Worm (Caenorhabditis elegans) whole organism, L1 larva: Measurements from ENCODE around the gene C13F10.5.

Source experiments
- C04F5.9 ChIP-seq: sonication (generic microtip); optimal IDR thresholded peaks from 2 replicates; lab custom pipeline; 2016; ENCODE audit warnings: missing genetic modification characterization, missing compliant biosample characterization
- C16A3.4 ChIP-seq: fragments of 150-350 bp; optimal IDR thresholded peaks from 2 replicates; lab custom pipeline; 2014; ENCODE audit warnings: missing biosample characterization, missing genetic modification characterization
- F16B12.6 ChIP-seq: fragments of 150-350 bp; optimal IDR thresholded peaks from 2 replicates; lab custom pipeline; 2014; ENCODE audit warnings: missing biosample characterization, missing genetic modification characterization
- blmp-1 ChIP-seq: fragments of 150-350 bp; optimal IDR thresholded peaks from 2 replicates; lab custom pipeline; 2014; ENCODE audit warnings: missing biosample characterization, missing genetic modification characterization
- ceh-8 ChIP-seq: fragments of 200-800 bp; sonication (Bioruptor generic); optimal IDR thresholded peaks from 2 replicates; lab custom pipeline; 2018; ENCODE audit warnings: mild to moderate bottlenecking, missing genetic modification characterization, moderate library complexity, missing compliant biosample characterization
- ceh-82 ChIP-seq, 3 experiments: fragments of 150-350 bp in 1 of 3; sonication (generic microtip) in 2 of 3; optimal IDR thresholded peaks; 2 replicates each; lab custom pipeline; 2014 to 2017; ENCODE audit warnings: missing biosample characterization in 3 of 3, missing genetic modification characterization in 3 of 3
- ceh-88 ChIP-seq: fragments of 200-800 bp; sonication (Bioruptor generic); IDR thresholded peaks from 2 replicates; pipeline ENCODE4 v1.3.6; 2022; ENCODE audit warnings: missing genetic modification characterization, missing compliant biosample characterization
- ceh-90 ChIP-seq: sonication (generic microtip); optimal IDR thresholded peaks from 2 replicates; lab custom pipeline; 2016; ENCODE audit warnings: missing genetic modification characterization, missing compliant biosample characterization
- egl-27 ChIP-seq, 2 experiments: fragments of 150-350 bp in 1 of 2; sonication (generic microtip); optimal IDR thresholded peaks; 3 replicates each; lab custom pipeline; 2017 to 2018; ENCODE audit warnings: missing biosample characterization in 2 of 2, missing genetic modification characterization in 2 of 2, missing genetic modification reagents in 2 of 2
- elt-2 ChIP-seq: sonication (generic microtip); optimal IDR thresholded peaks from 2 replicates; lab custom pipeline; 2016; ENCODE audit warnings: missing genetic modification characterization, mild to moderate bottlenecking, inconsistent platforms, missing compliant biosample characterization, missing genetic modification reagents
- elt-3 ChIP-seq, 6 experiments: fragments of 150-350 bp in 1 of 6; sonication (generic microtip); optimal IDR thresholded peaks; 2 replicates each; lab custom pipeline; 2017 to 2018; ENCODE audit warnings: missing biosample characterization in 6 of 6, missing genetic modification characterization in 6 of 6, inconsistent platforms in 1 of 6
- ets-5 ChIP-seq: fragments of 200-800 bp; sonication (Bioruptor generic); IDR thresholded peaks from 2 replicates; pipeline ENCODE4 v1.3.6; 2022; ENCODE audit warnings: missing genetic modification characterization, missing compliant biosample characterization
- fkh-4 ChIP-seq: sonication (generic microtip); optimal IDR thresholded peaks from 2 replicates; lab custom pipeline; 2016; ENCODE audit warnings: missing compliant biosample characterization, missing genetic modification characterization, borderline replicate concordance
- fkh-8 ChIP-seq: sonication (generic microtip); optimal IDR thresholded peaks from 2 replicates; lab custom pipeline; 2016; ENCODE audit warnings: mild to moderate bottlenecking, missing genetic modification characterization, missing compliant biosample characterization
- grh-1 ChIP-seq: fragments of 200-800 bp; sonication (Bioruptor generic); IDR thresholded peaks from 2 replicates; pipeline ENCODE4 v1.3.6; 2022; ENCODE audit warnings: missing genetic modification reagents, missing genetic modification characterization, missing compliant biosample characterization
- hlh-17 ChIP-seq: fragments of 200-800 bp; sonication (Bioruptor generic); optimal IDR thresholded peaks from 2 replicates; lab custom pipeline; 2018; ENCODE audit warnings: missing genetic modification characterization, mild to moderate bottlenecking, missing compliant biosample characterization, moderate library complexity, borderline replicate concordance
- hlh-4 ChIP-seq: sonication (generic microtip); optimal IDR thresholded peaks from 2 replicates; lab custom pipeline; 2016; ENCODE audit warnings: mild to moderate bottlenecking, missing genetic modification characterization, missing compliant biosample characterization
- irx-1 ChIP-seq: sonication (generic microtip); optimal IDR thresholded peaks from 2 replicates; lab custom pipeline; 2016; ENCODE audit warnings: missing genetic modification characterization, missing compliant biosample characterization
- jun-1 ChIP-seq: fragments of 150-350 bp; optimal IDR thresholded peaks from 2 replicates; lab custom pipeline; 2014; ENCODE audit warnings: missing biosample characterization, missing genetic modification reagents, missing genetic modification characterization
- lin-14 ChIP-seq: fragments of 200-800 bp; sonication (Bioruptor generic); optimal IDR thresholded peaks from 2 replicates; lab custom pipeline; 2018; ENCODE audit warnings: mild to moderate bottlenecking, missing genetic modification characterization, moderate library complexity, missing compliant biosample characterization
- lin-39 ChIP-seq: fragments of 150-350 bp; optimal IDR thresholded peaks from 2 replicates; lab custom pipeline; 2014; ENCODE audit warnings: missing biosample characterization, missing genetic modification reagents, missing genetic modification characterization
- lsy-2 ChIP-seq, 2 experiments: fragments of 150-350 bp; optimal IDR thresholded peaks; 2 replicates each; lab custom pipeline; 2014; ENCODE audit warnings: missing biosample characterization in 2 of 2, missing genetic modification characterization in 2 of 2
- mdl-1 ChIP-seq, 2 experiments: fragments of 150-350 bp; optimal IDR thresholded peaks; 2 replicates each; lab custom pipeline; 2014 to 2017; ENCODE audit warnings: missing biosample characterization in 2 of 2, missing genetic modification characterization in 2 of 2, inconsistent platforms in 1 of 2
- nhr-19 ChIP-seq: fragments of 200-800 bp; sonication (Bioruptor generic); conservative IDR thresholded peaks from 2 replicates; pipeline ENCODE4 v1.3.6; 2022; ENCODE audit warnings: missing genetic modification characterization, missing compliant biosample characterization
- nhr-71 ChIP-seq: sonication (generic microtip); optimal IDR thresholded peaks from 2 replicates; lab custom pipeline; 2016; ENCODE audit warnings: mild to moderate bottlenecking, missing genetic modification characterization, moderate library complexity, missing compliant biosample characterization
- nhr-85 ChIP-seq: sonication (generic microtip); peaks from one replicate; lab custom pipeline; 2016; ENCODE audit warnings: missing genetic modification characterization, inconsistent platforms, missing compliant biosample characterization
- pax-3 ChIP-seq: fragments of 200-800 bp; sonication (Bioruptor generic); optimal IDR thresholded peaks from 2 replicates; lab custom pipeline; 2018; ENCODE audit warnings: mild to moderate bottlenecking, missing genetic modification characterization, moderate library complexity, missing compliant biosample characterization
- rnt-1 ChIP-seq: sonication (generic microtip); optimal IDR thresholded peaks from 2 replicates; lab custom pipeline; 2016; ENCODE audit warnings: mild to moderate bottlenecking, missing genetic modification characterization, moderate library complexity, missing compliant biosample characterization
- snpc-4 ChIP-seq: fragments of 150-350 bp; optimal IDR thresholded peaks from 2 replicates; lab custom pipeline; 2014; ENCODE audit warnings: missing biosample characterization, missing genetic modification characterization
- snu-23 ChIP-seq: sonication (generic microtip); optimal IDR thresholded peaks from 2 replicates; lab custom pipeline; 2016; ENCODE audit warnings: missing genetic modification characterization, missing compliant biosample characterization
- sptf-1 ChIP-seq: fragments of 150-350 bp; optimal IDR thresholded peaks from 2 replicates; lab custom pipeline; 2014; ENCODE audit warnings: missing biosample characterization, missing genetic modification characterization
- sup-37 ChIP-seq: fragments of 200-800 bp; sonication (Bioruptor generic); optimal IDR thresholded peaks from 2 replicates; lab custom pipeline; 2018; ENCODE audit warnings: mild to moderate bottlenecking, missing genetic modification characterization, missing compliant biosample characterization
- tbx-2 ChIP-seq: sonication (generic microtip); optimal IDR thresholded peaks from 2 replicates; lab custom pipeline; 2016; ENCODE audit warnings: missing genetic modification characterization, missing compliant biosample characterization
- tlp-1 ChIP-seq: fragments of 150-350 bp; optimal IDR thresholded peaks from 2 replicates; lab custom pipeline; 2014; ENCODE audit warnings: missing biosample characterization, missing genetic modification characterization
- unc-62 ChIP-seq: fragments of 150-350 bp; optimal IDR thresholded peaks from 2 replicates; lab custom pipeline; 2014; ENCODE audit warnings: missing biosample characterization, missing genetic modification reagents, missing genetic modification characterization
- vab-15 ChIP-seq: sonication (generic microtip); optimal IDR thresholded peaks from 2 replicates; lab custom pipeline; 2017; ENCODE audit warnings: missing genotype, mild to moderate bottlenecking, missing genetic modification characterization, missing compliant biosample characterization
- xbp-1 ChIP-seq: sonication (generic microtip); optimal IDR thresholded peaks from 2 replicates; lab custom pipeline; 2016; ENCODE audit warnings: missing genetic modification characterization, missing compliant biosample characterization
- zip-4 ChIP-seq: fragments of 200-800 bp; sonication (Bioruptor generic); optimal IDR thresholded peaks from 2 replicates; lab custom pipeline; 2018; ENCODE audit warnings: mild to moderate bottlenecking, missing genetic modification characterization, moderate library complexity, missing compliant biosample characterization
- ztf-11 ChIP-seq, 2 experiments: sonication (generic microtip); optimal IDR thresholded peaks; 2 replicates each; lab custom pipeline; 2016 to 2017; ENCODE audit warnings: missing genetic modification characterization in 2 of 2, missing biosample characterization in 1 of 2, missing compliant biosample characterization in 1 of 2
- ztf-4 ChIP-seq: fragments of 150-350 bp; optimal IDR thresholded peaks from 2 replicates; lab custom pipeline; 2014; ENCODE audit warnings: missing biosample characterization, missing genetic modification characterization

C13F10.5 gene

DNA sequence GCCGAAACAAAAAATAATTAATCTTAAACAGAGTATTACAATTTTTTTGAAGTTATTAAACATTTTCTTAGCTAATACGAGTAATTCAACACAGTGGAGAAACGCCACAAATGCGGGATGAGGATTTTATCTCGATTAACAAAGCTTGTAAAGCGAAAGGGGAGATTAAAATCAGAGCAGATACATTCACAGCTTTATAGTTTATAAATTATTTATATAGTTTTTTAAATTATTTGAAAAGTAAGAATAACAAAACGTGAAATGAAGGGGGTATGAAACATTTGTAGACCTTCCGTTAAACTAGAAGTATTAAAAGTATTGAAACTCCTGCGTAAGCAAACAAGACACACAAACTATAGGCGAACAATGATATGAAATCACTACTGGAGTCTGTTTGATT lies 36.2 kb upstream of the C13F10.5 start, which contains the start of gene C05C8.8:
Gene C05C8.8 (minus strand): TSS at position 101 of the 400 bp plus-strand sequence.
- no peak for TF ChIP-seq ceh-82 (tag; optimal IDR thresholded peaks at IDR 0.05; lab: Kevin White, UChicago)
- no peak for TF ChIP-seq fkh-4 (tag; lab: Kevin White, UChicago)
- TF ChIP-seq pax-3 (tag; lab: Kevin White, UChicago) = no peak
- no peak for TF ChIP-seq vab-15 (tag; lab: Kevin White, UChicago)
- TF ChIP-seq tbx-2 (tag; lab: Kevin White, UChicago) = no peak
- no peak for TF ChIP-seq ets-5 (GFP tag; lab: Robert Waterston, UW)
- no peak for TF ChIP-seq snpc-4 (tag; lab: Kevin White, UChicago)
- no peak for TF ChIP-seq nhr-71 (tag; lab: Kevin White, UChicago)

DNA sequence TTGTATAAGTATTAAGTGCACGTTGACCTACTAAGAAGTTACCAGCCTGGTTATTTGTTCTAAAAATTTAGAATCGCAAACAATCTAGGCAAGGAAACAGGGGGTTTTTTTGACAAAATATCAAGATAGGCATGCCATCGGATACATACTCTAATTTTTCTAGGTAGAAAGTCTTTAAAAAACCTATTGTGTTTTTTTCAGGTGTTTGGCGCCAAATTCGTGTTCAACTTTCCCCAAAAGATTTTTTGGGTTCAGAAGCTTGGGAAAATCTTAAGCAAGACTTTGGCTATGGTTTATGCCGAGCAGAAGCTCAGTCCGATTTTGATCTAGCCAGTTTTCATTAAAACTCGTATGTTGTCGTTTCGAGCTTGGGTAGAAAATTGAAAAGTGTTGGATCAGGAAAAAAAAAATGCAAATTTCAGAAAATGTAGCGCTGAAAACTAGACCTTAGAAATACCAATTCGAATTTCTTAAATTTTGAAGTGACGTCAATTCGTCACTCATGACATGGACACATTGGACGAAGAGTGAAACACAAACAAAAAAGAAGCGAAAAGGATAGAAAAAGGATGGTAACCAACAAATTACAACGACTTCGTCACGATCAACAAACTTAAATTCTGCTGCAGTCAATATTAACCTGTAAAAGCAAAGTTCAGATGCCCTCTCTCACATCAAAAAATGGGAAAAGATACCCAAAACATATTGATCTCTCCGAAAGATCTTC lies 29.5 kb upstream of the C13F10.5 start:
- TF ChIP-seq elt-3 (tag; optimal IDR thresholded peaks at IDR 0.05; lab: Kevin White, UChicago) (peak in 1 of 6 experiments; percentile 48), lin-39 (tag; lab: Kevin White, UChicago) (no peak), lsy-2 (tag; optimal IDR thresholded peaks at IDR 0.05; lab: Kevin White, UChicago) (no peak), nhr-85 (peak; percentile 58)

DNA sequence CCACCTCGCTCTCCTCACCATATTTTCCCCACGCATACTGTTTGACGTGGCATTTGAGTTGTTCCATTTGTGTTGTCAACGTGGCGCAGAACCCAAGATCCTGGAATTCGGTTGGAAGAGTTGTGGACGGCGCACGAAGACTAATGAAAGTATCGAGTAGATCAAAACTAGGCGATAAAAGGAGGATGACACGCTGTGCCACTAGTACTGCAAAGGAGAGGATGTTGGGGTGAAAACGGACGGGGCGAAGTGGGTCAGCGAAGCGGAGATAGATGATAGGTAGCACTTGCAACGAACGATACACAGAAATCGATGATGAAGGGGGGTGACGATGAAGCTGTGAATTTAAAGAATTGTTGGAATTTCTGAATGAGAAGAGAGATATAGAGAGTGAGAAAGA lies 28.1 kb upstream of the C13F10.5 start, which contains the start of gene C05C8.7:
Gene C05C8.7 (minus strand): TSS at position 100 of the 400 bp plus-strand sequence.
- TF ChIP-seq hlh-4 (no peak), elt-2 (tag; lab: Kevin White, UChicago) (no peak), blmp-1 (tag; lab: Kevin White, UChicago) (peak; percentile 92)

DNA sequence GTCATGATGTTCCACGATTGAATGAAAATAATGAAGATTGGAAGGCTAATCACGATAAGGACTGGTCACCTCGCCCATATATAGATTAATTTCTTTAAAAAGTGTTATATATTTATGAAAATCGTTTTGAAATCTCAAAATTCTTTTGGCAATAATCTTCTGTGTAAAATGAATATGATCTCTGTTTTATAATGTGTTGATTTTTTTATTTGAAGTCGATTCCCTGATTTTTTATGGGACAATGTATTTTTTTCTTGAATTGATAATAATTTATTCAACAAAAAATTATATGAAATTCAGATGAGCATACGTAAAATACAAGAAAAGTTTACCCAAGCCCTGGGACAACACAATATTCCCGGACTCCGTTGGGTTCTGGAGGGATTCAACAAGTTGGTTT lies 20.6 kb upstream of the C13F10.5 start, which contains the start of gene C05C8.1:
Gene C05C8.1 (plus strand): TSS at position 301 of the 400 bp plus-strand sequence.
- TF ChIP-seq nhr-85 (no peak), irx-1 (tag; lab: Kevin White, UChicago) (no peak), hlh-4 (no peak), lin-14 (GFP tag; lab: Kevin White, UChicago) (no peak), unc-62 (GFP tag; lab: Kevin White, UChicago) (no peak), ceh-90 (no peak), sup-37 (no peak), grh-1 (GFP tag; lab: Robert Waterston, UW) (no peak), lin-39 (tag; lab: Kevin White, UChicago) (no peak), tlp-1 (tag; lab: Kevin White, UChicago) (no peak), lsy-2 (tag; optimal IDR thresholded peaks at IDR 0.05; lab: Kevin White, UChicago) (no peak), fkh-8 (tag; lab: Kevin White, UChicago) (no peak), blmp-1 (tag; lab: Kevin White, UChicago) (no peak), ceh-8 (GFP tag; lab: Kevin White, UChicago) (no peak), jun-1 (tag; lab: Kevin White, UChicago) (no peak), mdl-1 (tag; optimal IDR thresholded peaks at IDR 0.05; lab: Kevin White, UChicago) (no peak)

DNA sequence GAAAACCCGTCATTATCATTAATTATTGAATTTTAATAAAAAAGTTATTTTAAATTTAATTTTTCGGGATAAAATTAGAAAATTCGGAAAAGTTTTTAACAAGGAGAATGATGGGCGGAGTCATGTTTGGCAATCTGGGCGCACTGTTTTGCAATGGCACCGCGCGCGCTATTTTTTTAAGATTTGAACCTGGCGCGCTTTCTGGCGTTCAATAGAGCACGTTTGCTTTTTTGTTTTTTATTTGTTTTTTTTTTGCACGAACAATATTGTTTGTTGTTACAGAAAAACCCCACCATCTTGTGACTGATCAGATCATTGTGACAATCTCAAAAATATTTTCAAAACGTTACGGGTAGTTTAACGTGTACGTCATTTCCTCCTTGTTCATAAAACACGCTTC lies 18.2 kb upstream of the C13F10.5 start, which contains the start of gene hyls-1:
Gene hyls-1 (plus strand): TSS at position 249 of the 400 bp plus-strand sequence.
- TF ChIP-seq snu-23 (GFP tag; lab: Kevin White, UChicago) = peak; percentile 92
- TF ChIP-seq ztf-4 = peak; percentile 38
- peak; percentile 74 for TF ChIP-seq lin-39 (tag; lab: Kevin White, UChicago)
- TF ChIP-seq tlp-1 (tag; lab: Kevin White, UChicago) = no peak
- TF ChIP-seq rnt-1 (tag; lab: Kevin White, UChicago) = peak; percentile 90
- TF ChIP-seq unc-62 (GFP tag; lab: Kevin White, UChicago) = no peak
- peak in 2 of 6 experiments; percentile 65 to 85 for TF ChIP-seq elt-3 (tag; optimal IDR thresholded peaks at IDR 0.05; lab: Kevin White, UChicago)
- TF ChIP-seq ceh-88 (GFP tag; lab: Robert Waterston, UW) = peak; percentile 74; the same call in 1 of the 2 replicates
- TF ChIP-seq F16B12.6 = peak; percentile 40
- peak; percentile 48 for TF ChIP-seq C04F5.9 (tag; lab: Kevin White, UChicago)
- peak; percentile 89 for TF ChIP-seq C16A3.4 (tag; lab: Kevin White, UChicago)
- no peak for TF ChIP-seq hlh-17 (GFP tag; lab: Kevin White, UChicago)
- peak; percentile 91 for TF ChIP-seq nhr-19
- TF ChIP-seq zip-4 (GFP tag; lab: Kevin White, UChicago) = no peak
- TF ChIP-seq blmp-1 (tag; lab: Kevin White, UChicago) = peak; percentile 73
- no peak for TF ChIP-seq egl-27 (tag; optimal IDR thresholded peaks at IDR 0.05; lab: Kevin White, UChicago)
- TF ChIP-seq mdl-1 (tag; optimal IDR thresholded peaks at IDR 0.05; lab: Kevin White, UChicago) = peak in 1 of 2 experiments; percentile 77
- TF ChIP-seq fkh-4 (tag; lab: Kevin White, UChicago) = peak; percentile 28
- no peak for TF ChIP-seq ceh-90
- no peak for TF ChIP-seq sptf-1 (tag; lab: Kevin White, UChicago)
- peak; percentile 88 for TF ChIP-seq xbp-1
- TF ChIP-seq ets-5 (GFP tag; lab: Robert Waterston, UW) = no peak
- peak; percentile 81 for TF ChIP-seq lin-14 (GFP tag; lab: Kevin White, UChicago)
- TF ChIP-seq vab-15 (tag; lab: Kevin White, UChicago) = peak; percentile 2
- TF ChIP-seq ztf-11 (tag; optimal IDR thresholded peaks at IDR 0.05; lab: Kevin White, UChicago) = peak in 1 of 2 experiments; percentile 51
